Worm (Caenorhabditis elegans): Measurements from ENCODE around the gene lbp-2.

lbp-2 gene

ce11 chrX:3280130-3280529, 19.7 kb downstream of the lbp-2 start, which contains the start of gene K09C4.10:
K09C4.10 (minus strand) TSS chrX:3280230.
- TF ChIP-seq aly-2 (tag; optimal IDR thresholded peaks at IDR 0.05) (no peak), zag-1 (tag; optimal IDR thresholded peaks at IDR 0.05) (no peak), nhr-6 (tag; optimal IDR thresholded peaks at IDR 0.05) (no peak), unc-55 (GFP tag; optimal IDR thresholded peaks at IDR 0.05) (no peak), ZK546.5 (tag; optimal IDR thresholded peaks at IDR 0.05) (no peak), mbf-1 (tag; optimal IDR thresholded peaks at IDR 0.05) (no peak), lin-11 (tag; optimal IDR thresholded peaks at IDR 0.05) (no peak), mab-5 (tag; optimal IDR thresholded peaks at IDR 0.05) (no peak)

DNA sequence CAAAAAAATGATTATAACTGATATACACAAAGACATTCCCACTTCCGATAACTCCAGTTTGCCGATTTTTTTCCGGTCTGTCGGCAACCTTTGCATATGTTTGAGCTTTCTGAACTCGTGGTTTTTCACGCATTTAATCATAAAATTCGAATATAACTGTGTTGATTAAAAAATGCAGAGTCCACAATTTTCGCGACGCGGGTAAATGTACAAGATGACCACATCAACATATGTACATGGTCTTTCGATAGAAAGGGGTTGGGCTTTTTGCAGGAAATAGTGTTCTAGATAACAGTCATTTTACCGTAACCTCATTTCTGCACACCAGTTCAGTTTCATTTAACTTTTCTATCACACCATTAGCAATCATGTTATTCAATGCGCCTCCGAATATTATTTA, 21.9 kb downstream of the lbp-2 start, which contains the start of gene K09C4.5:
Gene K09C4.5 (plus strand): TSS at position 326 of the 400 bp plus-strand sequence.
- TF ChIP-seq fos-1 (tag; optimal IDR thresholded peaks at IDR 0.05) (peak; percentile 17), mdl-1 (tag; optimal IDR thresholded peaks at IDR 0.05) (no peak)

- TF ChIP-seq F13H6.1 (tag; optimal IDR thresholded peaks at IDR 0.05) (peak; percentile 13), elt-3 (tag; optimal IDR thresholded peaks at IDR 0.05) (no peak), sma-9 (GFP tag; optimal IDR thresholded peaks at IDR 0.05) (peak; percentile 36), sma-9 (tag; optimal IDR thresholded peaks at IDR 0.05) (no peak), blmp-1 (tag; optimal IDR thresholded peaks at IDR 0.05; ENCODE audit: insufficient read depth) (no peak), fos-1 (tag; optimal IDR thresholded peaks at IDR 0.05) (peak; percentile 47), ama-1 (optimal IDR thresholded peaks at IDR 0.05) (no peak), nhr-129 (tag; optimal IDR thresholded peaks at IDR 0.05) (no peak), mab-5 (tag; optimal IDR thresholded peaks at IDR 0.05) (no peak), ceh-16 (tag; optimal IDR thresholded peaks at IDR 0.05) (no peak), sma-3 (GFP tag; optimal IDR thresholded peaks at IDR 0.05) (no peak)
Observed at ce11 chrX:3283189-3283588, 22.8 kb downstream of the lbp-2 start.

ce11 chrX:3284967-3285366, 24.6 kb downstream of the lbp-2 start:
- TF ChIP-seq ztf-4 (tag; optimal IDR thresholded peaks at IDR 0.05), result no peak
- TF ChIP-seq sem-4 (tag; optimal IDR thresholded peaks at IDR 0.05), result no peak
- no peak for TF ChIP-seq nhr-12 (tag; optimal IDR thresholded peaks at IDR 0.05)
- no peak for TF ChIP-seq mdl-1 (tag; optimal IDR thresholded peaks at IDR 0.05)
- TF ChIP-seq lin-39 (tag; optimal IDR thresholded peaks at IDR 0.05), result no peak
- no peak for TF ChIP-seq ztf-1 (GFP tag; conservative IDR thresholded peaks at IDR 0.05)
- no peak for TF ChIP-seq unc-62 (GFP tag; optimal IDR thresholded peaks at IDR 0.05)
- TF ChIP-seq snpc-4 (tag; optimal IDR thresholded peaks at IDR 0.05), result no peak
- no peak for TF ChIP-seq ceh-82 (tag; optimal IDR thresholded peaks at IDR 0.05)
- TF ChIP-seq nhr-21 (tag; optimal IDR thresholded peaks at IDR 0.05), result no peak
- no peak for TF ChIP-seq lsy-2 (tag; optimal IDR thresholded peaks at IDR 0.05)
- no peak for TF ChIP-seq skn-1 (tag; optimal IDR thresholded peaks at IDR 0.05)
- TF ChIP-seq ZK546.5 (tag; optimal IDR thresholded peaks at IDR 0.05), result no peak
- TF ChIP-seq alr-1 (tag; optimal IDR thresholded peaks at IDR 0.05), result no peak
- TF ChIP-seq dmd-4 (tag; optimal IDR thresholded peaks at IDR 0.05), result no peak
- no peak for TF ChIP-seq ceh-16 (tag; optimal IDR thresholded peaks at IDR 0.05)
- TF ChIP-seq egl-27 (tag; optimal IDR thresholded peaks at IDR 0.05), result no peak

ce11 chrX:3285448-3285847, 25.0 kb downstream of the lbp-2 start:
- TF ChIP-seq nhr-25 (tag; optimal IDR thresholded peaks at IDR 0.05), result no peak
- no peak for TF ChIP-seq C34F6.9 (tag; optimal IDR thresholded peaks at IDR 0.05)
- no peak for TF ChIP-seq unc-39 (tag; optimal IDR thresholded peaks at IDR 0.05)
- TF ChIP-seq ZK546.5 (tag; optimal IDR thresholded peaks at IDR 0.05), result no peak
- peak; percentile 81 for TF ChIP-seq sma-9 (GFP tag; optimal IDR thresholded peaks at IDR 0.05)
- TF ChIP-seq sma-9 (tag; optimal IDR thresholded peaks at IDR 0.05), result no peak
- TF ChIP-seq unc-55 (GFP tag; optimal IDR thresholded peaks at IDR 0.05), result no peak
- TF ChIP-seq elt-1 (tag; optimal IDR thresholded peaks at IDR 0.05), result no peak
- TF ChIP-seq blmp-1 (tag; optimal IDR thresholded peaks at IDR 0.05; ENCODE audit: insufficient read depth), result no peak
- no peak for TF ChIP-seq aly-2 (tag; optimal IDR thresholded peaks at IDR 0.05)
- TF ChIP-seq mdl-1 (tag; optimal IDR thresholded peaks at IDR 0.05), result no peak
- TF ChIP-seq ceh-16 (tag; optimal IDR thresholded peaks at IDR 0.05), result no peak
- TF ChIP-seq ztf-4 (tag; optimal IDR thresholded peaks at IDR 0.05), result no peak
- peak; percentile 80 for TF ChIP-seq fos-1 (tag; optimal IDR thresholded peaks at IDR 0.05)
- TF ChIP-seq peb-1 (tag; optimal IDR thresholded peaks at IDR 0.05), result no peak
- TF ChIP-seq dmd-4 (tag; optimal IDR thresholded peaks at IDR 0.05), result no peak
- no peak for TF ChIP-seq ztf-11 (tag; optimal IDR thresholded peaks at IDR 0.05)
- TF ChIP-seq F13H6.1 (tag; optimal IDR thresholded peaks at IDR 0.05), result peak; percentile 5
- TF ChIP-seq nhr-237 (tag; optimal IDR thresholded peaks at IDR 0.05), result no peak
- TF ChIP-seq nhr-21 (tag; optimal IDR thresholded peaks at IDR 0.05), result no peak
- no peak for TF ChIP-seq nhr-129 (tag; optimal IDR thresholded peaks at IDR 0.05)
- TF ChIP-seq nhr-10 (tag; optimal IDR thresholded peaks at IDR 0.05), result no peak
- TF ChIP-seq crh-2 (tag; optimal IDR thresholded peaks at IDR 0.05), result peak; percentile 44
- TF ChIP-seq nhr-77 (tag; optimal IDR thresholded peaks at IDR 0.05), result no peak
- no peak for TF ChIP-seq lin-11 (tag; optimal IDR thresholded peaks at IDR 0.05)
- no peak for TF ChIP-seq sma-3 (GFP tag; optimal IDR thresholded peaks at IDR 0.05)
- TF ChIP-seq gmeb-1 (tag; optimal IDR thresholded peaks at IDR 0.05), result peak; percentile 17
- TF ChIP-seq sem-4 (tag; optimal IDR thresholded peaks at IDR 0.05), result no peak
- no peak for TF ChIP-seq mab-5 (tag; optimal IDR thresholded peaks at IDR 0.05)
- no peak for TF ChIP-seq ama-1 (optimal IDR thresholded peaks at IDR 0.05)
- TF ChIP-seq unc-62 (GFP tag; optimal IDR thresholded peaks at IDR 0.05), result no peak

All from whole organism, L2 larva.